Fruit fly (Drosophila melanogaster): ENCODE results near the gene rdgA.

The rdgA gene

dm6 chrX:9042457-9043045 lies 135.7 kb downstream of the rdgA start (continued):
- TF ChIP-seq nerfin-2 (GFP tag; IDR thresholded peaks at IDR 0.05; ENCODE audit: partially characterized antibody) (no peak), HLH4C (GFP tag; IDR thresholded peaks at IDR 0.05; ENCODE audit: partially characterized antibody) (no peak), CG8765 (GFP tag; IDR thresholded peaks at IDR 0.05) (no peak), Elba2 (GFP tag; optimal IDR thresholded peaks at IDR 0.05) (no peak), tup (GFP tag; optimal IDR thresholded peaks at IDR 0.05) (no peak), zfh2 (GFP tag; optimal IDR thresholded peaks at IDR 0.05) (no peak), run (tag; optimal IDR thresholded peaks at IDR 0.05) (no peak), CG1529 (GFP tag; optimal IDR thresholded peaks at IDR 0.05) (no peak), cato (GFP tag; optimal IDR thresholded peaks at IDR 0.05; ENCODE audit: borderline replicate concordance) (no peak), nom (GFP tag; optimal IDR thresholded peaks at IDR 0.05) (peak; percentile 66), CG9797 (GFP tag; optimal IDR thresholded peaks at IDR 0.05) (no peak), CG4282 (GFP tag; optimal IDR thresholded peaks at IDR 0.05) (no peak), CG6254 (GFP tag; optimal IDR thresholded peaks at IDR 0.05) (peak; percentile 27), gem (tag; optimal IDR thresholded peaks at IDR 0.05) (peak; percentile 46), klu (GFP tag; IDR thresholded peaks at IDR 0.05) (no peak), peb (GFP tag; IDR thresholded peaks at IDR 0.05) (no peak; the same call in 1 of the 2 replicates), zf30C (GFP tag; optimal IDR thresholded peaks at IDR 0.05) (peak; percentile 83), Myb (GFP tag; optimal IDR thresholded peaks at IDR 0.05) (no peak), Dref (GFP tag; IDR thresholded peaks at IDR 0.05) (no peak), HmgD (GFP tag; optimal IDR thresholded peaks at IDR 0.05) (no peak), CG8944 (GFP tag; optimal IDR thresholded peaks at IDR 0.05) (no peak), dpn (GFP tag; optimal IDR thresholded peaks at IDR 0.05) (no peak), wor (GFP tag; IDR thresholded peaks at IDR 0.05) (no peak), CG9609 (GFP tag; optimal IDR thresholded peaks at IDR 0.05) (no peak), Ets97D (GFP tag; optimal IDR thresholded peaks at IDR 0.05) (no peak), D (optimal IDR thresholded peaks at IDR 0.05) (peak; percentile 89), D (GFP tag; optimal IDR thresholded peaks at IDR 0.05) (no peak), Six4 (GFP tag; optimal IDR thresholded peaks at IDR 0.05) (no peak), croc (GFP tag; conservative IDR thresholded peaks at IDR 0.05) (no peak), CG7839 (tag; optimal IDR thresholded peaks at IDR 0.05) (peak; percentile 15), CG3838 (GFP tag; optimal IDR thresholded peaks at IDR 0.05) (no peak), CG18764 (GFP tag; optimal IDR thresholded peaks at IDR 0.05) (no peak), Pdp1 (GFP tag; optimal IDR thresholded peaks at IDR 0.05) (peak in 1 of 2 experiments; percentile 80), CG15269 (tag; optimal IDR thresholded peaks at IDR 0.05) (no peak), Bteb2 (GFP tag; optimal IDR thresholded peaks at IDR 0.05) (no peak), unc-4 (GFP tag; IDR thresholded peaks at IDR 0.05; ENCODE audit: partially characterized antibody) (no peak), CG30403 (GFP tag; optimal IDR thresholded peaks at IDR 0.05) (peak; percentile 13), lola (GFP tag; optimal IDR thresholded peaks at IDR 0.05) (no peak), E2f1 (GFP tag; IDR thresholded peaks at IDR 0.05) (peak; percentile 14; the same call in 1 of the 2 replicates), so (GFP tag; IDR thresholded peaks at IDR 0.05) (no peak), ind (GFP tag; optimal IDR thresholded peaks at IDR 0.05) (no peak), C15 (GFP tag; IDR thresholded peaks at IDR 0.05) (no peak), CG7745 (tag; optimal IDR thresholded peaks at IDR 0.05) (no peak), shn (GFP tag; optimal IDR thresholded peaks at IDR 0.05) (no peak), NC2α (GFP tag; optimal IDR thresholded peaks at IDR 0.05) (no peak), CG1233 (GFP tag; optimal IDR thresholded peaks at IDR 0.05) (no peak), abd-A (tag; optimal IDR thresholded peaks at IDR 0.05) (no peak), H2.0 (GFP tag; IDR thresholded peaks at IDR 0.05) (no peak), CG6175 (GFP tag; IDR thresholded peaks at IDR 0.05) (no peak), Lhr (GFP tag; optimal IDR thresholded peaks at IDR 0.05) (no peak), CG4328 (GFP tag; optimal IDR thresholded peaks at IDR 0.05) (no peak)

All from whole organism, embryonic.